Fruit fly (Drosophila melanogaster): ENCODE data around the gene CG32814.

Gene CG32814

DNA sequence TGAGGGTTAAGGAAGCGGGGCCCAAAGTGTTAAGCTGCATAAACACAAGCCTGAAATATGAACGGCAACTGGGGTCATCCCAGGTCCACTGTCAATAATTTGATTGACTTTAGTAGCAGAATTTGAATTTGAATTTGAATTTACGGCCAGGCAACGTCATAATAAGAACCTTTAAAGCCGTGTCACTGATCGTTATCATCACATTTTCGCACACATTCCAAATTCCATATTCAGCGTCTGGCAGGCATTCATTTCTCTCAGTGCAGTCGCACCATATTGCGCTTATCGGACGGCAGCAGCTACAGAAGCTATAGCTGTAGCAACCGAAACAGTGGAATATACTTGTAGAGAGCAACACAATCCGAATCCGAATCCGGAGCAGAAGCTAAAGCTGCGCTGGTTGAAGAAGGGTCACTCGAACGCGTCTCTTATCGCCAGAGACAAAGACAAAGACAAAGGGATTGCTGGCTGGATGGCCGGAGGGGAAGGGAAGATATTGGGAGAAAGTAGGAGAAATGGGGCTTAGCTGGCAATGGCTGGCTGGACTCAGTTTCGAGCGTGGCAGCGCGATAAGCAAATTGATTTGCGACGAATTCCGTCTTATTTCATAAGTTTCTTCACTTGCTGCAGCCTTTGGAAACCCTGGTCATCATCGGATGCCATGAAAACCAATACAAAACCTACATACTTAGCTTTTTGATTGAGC, 26.3 kb upstream of the CG32814 start (continued):
- TF ChIP-seq trem (tag; optimal IDR thresholded peaks at IDR 0.05) = peak; percentile 20
- TF ChIP-seq Ssrp (tag; optimal IDR thresholded peaks at IDR 0.05) = peak; percentile 37
- peak; percentile 20 for TF ChIP-seq CG5180 (GFP tag; optimal IDR thresholded peaks at IDR 0.05)
- TF ChIP-seq prd (optimal IDR thresholded peaks at IDR 0.05) = no peak
- peak; percentile 58; the same call in 1 of the 3 replicates for TF ChIP-seq prd (GFP tag; IDR thresholded peaks at IDR 0.05)
- no peak for TF ChIP-seq crc (GFP tag; optimal IDR thresholded peaks at IDR 0.05)
- TF ChIP-seq tap (tag; optimal IDR thresholded peaks at IDR 0.05) = peak; percentile 13
- TF ChIP-seq gem (tag; optimal IDR thresholded peaks at IDR 0.05) = peak; percentile 68
- TF ChIP-seq CG15696 (tag; optimal IDR thresholded peaks at IDR 0.05) = peak; percentile 23
- TF ChIP-seq CG2202 (tag; optimal IDR thresholded peaks at IDR 0.05) = no peak
- no peak for TF ChIP-seq h (optimal IDR thresholded peaks at IDR 0.05)
- peak in 1 of 2 experiments; percentile 40 for TF ChIP-seq Pdp1 (GFP tag; optimal IDR thresholded peaks at IDR 0.05)
- peak; percentile 17; the same call in 1 of the 2 replicates for TF ChIP-seq wor (GFP tag; IDR thresholded peaks at IDR 0.05)
- no peak for TF ChIP-seq CG14860 (GFP tag; IDR thresholded peaks at IDR 0.05; ENCODE audit: partially characterized antibody)
- TF ChIP-seq repo (GFP tag; optimal IDR thresholded peaks at IDR 0.05) = peak; percentile 11
- TF ChIP-seq dmrt99B (tag; optimal IDR thresholded peaks at IDR 0.05) = peak; percentile 57
- TF ChIP-seq sr (GFP tag; IDR thresholded peaks at IDR 0.05) = 0 out of 3 replicates have a peak, but pooled peaks have one; percentile 32
- no peak for TF ChIP-seq Adf1 (GFP tag; IDR thresholded peaks at IDR 0.05)
- TF ChIP-seq stc (GFP tag; IDR thresholded peaks at IDR 0.05) = 0 out of 2 replicates have a peak, but pooled peaks have one; percentile 13
- TF ChIP-seq PHDP (tag; optimal IDR thresholded peaks at IDR 0.05) = peak; percentile 40
- peak; percentile 42; the same call in 1 of the 3 replicates for TF ChIP-seq croc (GFP tag; conservative IDR thresholded peaks at IDR 0.05)
- TF ChIP-seq amos (GFP tag; IDR thresholded peaks at IDR 0.05; ENCODE audit: partially characterized antibody) = no peak
- peak; percentile 47 for TF ChIP-seq lab (GFP tag; optimal IDR thresholded peaks at IDR 0.05)
- TF ChIP-seq H15 (GFP tag; IDR thresholded peaks at IDR 0.05) = 0 out of 3 replicates have a peak, but pooled peaks have one; percentile 31
- no peak for TF ChIP-seq Dll (GFP tag; IDR thresholded peaks at IDR 0.05; ENCODE audit: partially characterized antibody)
- TF ChIP-seq Trl (optimal IDR thresholded peaks at IDR 0.05) = no peak
- TF ChIP-seq Trl (GFP tag; optimal IDR thresholded peaks at IDR 0.05) = peak; percentile 22
- no peak for TF ChIP-seq z (GFP tag; IDR thresholded peaks at IDR 0.05)
- no peak for TF ChIP-seq Dbx (GFP tag; IDR thresholded peaks at IDR 0.05)
- peak in 1 of 2 experiments; percentile 9 for TF ChIP-seq Hr78 (GFP tag; optimal IDR thresholded peaks at IDR 0.05)
- TF ChIP-seq CG17359 (tag; optimal IDR thresholded peaks at IDR 0.05) = peak; percentile 58
- TF ChIP-seq CG33557 (GFP tag; optimal IDR thresholded peaks at IDR 0.05) = peak; percentile 2
- peak; percentile 19; the same call in 1 of the 2 replicates for TF ChIP-seq CG32767 (GFP tag; IDR thresholded peaks at IDR 0.05)
- TF ChIP-seq CG31365 (tag; optimal IDR thresholded peaks at IDR 0.05) = no peak
- TF ChIP-seq pum (GFP tag; optimal IDR thresholded peaks at IDR 0.05) = peak; percentile 48
- 0 out of 2 replicates have a peak, but pooled peaks have one; percentile 32 for TF ChIP-seq ranshi (GFP tag; IDR thresholded peaks at IDR 0.05)
- TF ChIP-seq peb (GFP tag; IDR thresholded peaks at IDR 0.05) = peak; percentile 29; the same call in 1 of the 2 replicates
- TF ChIP-seq CG12299 (tag; optimal IDR thresholded peaks at IDR 0.05) = no peak
- no peak for TF ChIP-seq CG7271 (tag; optimal IDR thresholded peaks at IDR 0.05)
- TF ChIP-seq CG30020 (tag; optimal IDR thresholded peaks at IDR 0.05) = no peak
- peak; percentile 55; the same call in 1 of the 2 replicates for TF ChIP-seq sisA (GFP tag; IDR thresholded peaks at IDR 0.05)
- TF ChIP-seq Asciz (GFP tag; optimal IDR thresholded peaks at IDR 0.05) = peak; percentile 33
- peak; percentile 52 for TF ChIP-seq Antp (GFP tag; optimal IDR thresholded peaks at IDR 0.05)
- peak; percentile 26 for TF ChIP-seq CG4820 (GFP tag; optimal IDR thresholded peaks at IDR 0.05)
- TF ChIP-seq Hr3 (GFP tag; optimal IDR thresholded peaks at IDR 0.05) = peak; percentile 17
- TF ChIP-seq tna (GFP tag; IDR thresholded peaks at IDR 0.05; ENCODE audit: partially characterized antibody) = no peak
- no peak for TF ChIP-seq pan (optimal IDR thresholded peaks at IDR 0.05)
- peak in 1 of 2 experiments; percentile 37 for TF ChIP-seq pan (GFP tag; optimal IDR thresholded peaks at IDR 0.05 in 1 of 2, IDR thresholded peaks at IDR 0.05 in 1 of 2)
- TF ChIP-seq CG42726 (GFP tag; IDR thresholded peaks at IDR 0.05; ENCODE audit: partially characterized antibody) = no peak

Measured in whole organism, embryonic.